Fruit fly (Drosophila melanogaster) whole organism, wandering third instar larva: ENCODE data around the gene CG4617.

Source experiments
- CG32264 ChIP-seq: fragments of 200-800 bp; sonication (Bioruptor generic); optimal IDR thresholded peaks from 2 replicates; lab custom pipeline; 2016; ENCODE audit warnings: missing biosample characterization, missing genetic modification characterization
- CG9705 ChIP-seq: fragments of 200-800 bp; sonication (Bioruptor generic); optimal IDR thresholded peaks from 2 replicates; lab custom pipeline; 2018; ENCODE audit warnings: missing biosample characterization, mild to moderate bottlenecking, missing genetic modification characterization
- CrebA ChIP-seq: fragments of 200-800 bp; sonication (Bioruptor generic); optimal IDR thresholded peaks from 2 replicates; lab custom pipeline; 2016; ENCODE audit warnings: missing biosample characterization, mild to moderate bottlenecking, missing genetic modification characterization, borderline replicate concordance
- Dfd ChIP-seq: fragments of >200 bp; optimal IDR thresholded peaks from 2 replicates; lab custom pipeline; 2017; ENCODE audit warnings: missing biosample characterization, missing genetic modification characterization
- Dif ChIP-seq: fragments of 200-275, 200-300 bp; sonication (Bioruptor generic); optimal IDR thresholded peaks from 2 replicates; lab custom pipeline; 2018; ENCODE audit warnings: missing biosample characterization, missing genetic modification characterization; ENCODE audit not compliant: partially characterized antibody
- GATAd ChIP-seq: sonication (Bioruptor generic); optimal IDR thresholded peaks from 2 replicates; lab custom pipeline; 2016; ENCODE audit warnings: missing biosample characterization, missing genetic modification characterization
- HLH106 ChIP-seq: fragments of 200-800 bp; optimal IDR thresholded peaks from 3 replicates; lab custom pipeline; 2019; ENCODE audit warnings: missing biosample characterization, mild to moderate bottlenecking, missing genetic modification characterization, moderate library complexity
- Hnf4 ChIP-seq: fragments of 200-800 bp; sonication (Bioruptor generic); optimal IDR thresholded peaks from 2 replicates; lab custom pipeline; 2016; ENCODE audit warnings: missing biosample characterization, mild to moderate bottlenecking, missing genetic modification characterization
- Hr83 ChIP-seq: fragments of 200-300 bp; sonication (Bioruptor generic); optimal IDR thresholded peaks from 2 replicates; lab custom pipeline; 2016; ENCODE audit warnings: missing biosample characterization, mild to moderate bottlenecking, missing genetic modification characterization, moderate library complexity; ENCODE audit not compliant: poor library complexity, severe bottlenecking
- Jra ChIP-seq: sonication (Bioruptor generic); optimal IDR thresholded peaks from 2 replicates; lab custom pipeline; 2016; ENCODE audit warnings: missing biosample characterization, missing genetic modification characterization
- Mio ChIP-seq: sonication (Bioruptor generic); optimal IDR thresholded peaks from 2 replicates; lab custom pipeline; 2016; ENCODE audit warnings: missing biosample characterization, missing genetic modification characterization
- Myc ChIP-seq: fragments of >200 bp; optimal IDR thresholded peaks from 2 replicates; lab custom pipeline; 2017
- N ChIP-seq: fragments of >200 bp; optimal IDR thresholded peaks from 2 replicates; lab custom pipeline; 2018; ENCODE audit warnings: missing biosample characterization, missing external identifiers, missing genetic modification characterization
- OdsH ChIP-seq: fragments of 200-800 bp; sonication (Bioruptor generic); optimal IDR thresholded peaks from 2 replicates; lab custom pipeline; 2016; ENCODE audit warnings: missing biosample characterization, mild to moderate bottlenecking, missing genetic modification characterization
- Sp1 ChIP-seq: fragments of 200-800 bp; sonication (Bioruptor generic); optimal IDR thresholded peaks from 3 replicates; lab custom pipeline; 2019; ENCODE audit warnings: missing biosample characterization, mild to moderate bottlenecking, missing genetic modification characterization, moderate library complexity
- Vsx2 ChIP-seq: fragments of 200-300, 225-300 bp; sonication (Bioruptor generic); optimal IDR thresholded peaks from 2 replicates; lab custom pipeline; 2018; ENCODE audit warnings: missing biosample characterization, missing genetic modification characterization; ENCODE audit not compliant: partially characterized antibody
- br ChIP-seq: fragments of 200-800 bp; sonication (Bioruptor generic); optimal IDR thresholded peaks from 2 replicates; lab custom pipeline; 2016; ENCODE audit warnings: missing biosample characterization, missing genetic modification characterization
- brk ChIP-seq: fragments of 200-800 bp; sonication (Bioruptor generic); optimal IDR thresholded peaks from 2 replicates; lab custom pipeline; 2016; ENCODE audit warnings: missing biosample characterization, mild to moderate bottlenecking, missing genetic modification characterization
- dl ChIP-seq, 2 experiments: fragments of 175-275, 200-275 bp in 1 of 2; fragments of 200-275 bp in 1 of 2; sonication (Bioruptor generic); optimal IDR thresholded peaks; lab custom pipeline; 2018; ENCODE audit warnings: mild to moderate bottlenecking in 2 of 2, missing biosample characterization in 2 of 2, missing genetic modification characterization in 2 of 2, moderate library complexity in 2 of 2; ENCODE audit not compliant: partially characterized antibody in 2 of 2, insufficient read depth in 1 of 2
- dmrt93B ChIP-seq: fragments of 200-800 bp; sonication (Bioruptor generic); optimal IDR thresholded peaks from 2 replicates; lab custom pipeline; 2018; ENCODE audit warnings: missing biosample characterization, mild to moderate bottlenecking, missing genetic modification characterization
- dsf ChIP-seq: sonication (Bioruptor generic); optimal IDR thresholded peaks from 2 replicates; lab custom pipeline; 2016; ENCODE audit warnings: missing biosample characterization, missing genetic modification characterization, borderline replicate concordance
- foxo ChIP-seq, 2 experiments: fragments of 200-800 bp; sonication (Bioruptor generic); optimal IDR thresholded peaks; 2 replicates in 1 of 2; 3 replicates in 1 of 2; lab custom pipeline; 2016 to 2017; ENCODE audit warnings: missing biosample characterization in 2 of 2, missing genetic modification characterization in 2 of 2
- fru ChIP-seq: fragments of 200-800 bp; sonication (Bioruptor generic); optimal IDR thresholded peaks from 3 replicates; lab custom pipeline; 2016; ENCODE audit warnings: missing biosample characterization, mild to moderate bottlenecking, missing genetic modification characterization
- h ChIP-seq: fragments of 200-800 bp; sonication (Bioruptor generic); optimal IDR thresholded peaks from 3 replicates; lab custom pipeline; 2016; ENCODE audit warnings: missing biosample characterization, mild to moderate bottlenecking, missing genetic modification characterization
- jim ChIP-seq: fragments of 175-275, 200-325 bp; sonication (Bioruptor generic); optimal IDR thresholded peaks from 2 replicates; lab custom pipeline; 2016; ENCODE audit warnings: missing biosample characterization, mild to moderate bottlenecking, missing genetic modification characterization
- lola ChIP-seq: fragments of >200 bp; optimal IDR thresholded peaks from 2 replicates; lab custom pipeline; 2017; ENCODE audit warnings: missing biosample characterization, missing genetic modification characterization
- pan ChIP-seq: fragments of >200 bp; optimal IDR thresholded peaks from 2 replicates; lab custom pipeline; 2017
- psq ChIP-seq: fragments of 200-800 bp; sonication (Bioruptor generic); optimal IDR thresholded peaks from 3 replicates; lab custom pipeline; 2017; ENCODE audit warnings: missing biosample characterization, mild to moderate bottlenecking, missing genetic modification characterization, moderate library complexity
- rgr ChIP-seq: fragments of 200-800 bp; sonication (Bioruptor generic); optimal IDR thresholded peaks from 3 replicates; lab custom pipeline; 2016; ENCODE audit warnings: missing biosample characterization, mild to moderate bottlenecking, missing genetic modification characterization
- sv ChIP-seq: fragments of 200-800 bp; sonication (Bioruptor generic); optimal IDR thresholded peaks from 3 replicates; lab custom pipeline; 2016; ENCODE audit warnings: missing biosample characterization, missing genetic modification characterization
- tai ChIP-seq: sonication (Bioruptor generic); optimal IDR thresholded peaks from 2 replicates; lab custom pipeline; 2016; ENCODE audit warnings: missing biosample characterization, missing genetic modification characterization
- usp ChIP-seq: fragments of >200 bp; optimal IDR thresholded peaks from 2 replicates; lab custom pipeline; 2017; ENCODE audit warnings: missing biosample characterization, missing genetic modification characterization
- woc ChIP-seq: sonication (Bioruptor generic); optimal IDR thresholded peaks from 2 replicates; lab custom pipeline; 2016; ENCODE audit warnings: missing biosample characterization, mild to moderate bottlenecking, missing genetic modification characterization

Gene CG4617

DNA sequence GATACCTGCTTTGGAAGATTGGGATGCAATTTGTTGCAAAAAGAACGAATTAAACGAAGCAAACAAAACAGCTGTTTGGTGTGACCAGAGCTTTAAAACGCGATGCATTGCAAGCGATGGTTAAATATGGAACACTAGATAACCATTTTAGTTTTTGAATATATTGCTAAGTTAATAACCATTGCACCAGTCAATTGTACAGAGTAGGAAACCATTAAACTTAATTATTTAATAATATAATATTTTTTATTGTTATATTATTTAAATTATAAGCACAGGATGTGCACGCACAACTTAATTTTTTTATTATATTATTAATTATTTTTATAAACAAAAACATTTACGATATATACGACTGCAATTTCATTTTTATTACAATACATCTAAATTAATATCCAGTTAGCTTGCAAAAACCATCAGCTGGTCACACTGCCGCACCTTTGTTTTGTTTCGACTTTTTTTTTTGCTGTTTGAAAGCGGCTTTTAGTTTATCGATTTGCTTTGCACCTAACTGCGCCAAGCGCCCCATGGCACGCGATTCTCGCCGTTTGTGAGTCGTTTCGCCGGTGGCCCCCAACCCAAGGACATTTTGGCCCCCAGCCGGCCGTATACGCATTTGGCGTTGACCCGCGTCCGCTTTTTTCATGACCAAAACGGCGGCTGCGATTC is at the start of gene CG4617, which contains the start of gene CG8300:
Gene CG4617 (minus strand): TSS at position 92 of the 669 bp plus-strand sequence.
Gene CG8300 (plus strand): TSS at position 486 of the 669 bp plus-strand sequence.
- TF ChIP-seq Dif (GFP tag; lab: Kevin White, UChicago) (no peak), h (GFP tag; lab: Kevin White, UChicago) (peak; percentile 5), foxo (GFP tag; optimal IDR thresholded peaks at IDR 0.05; lab: Kevin White, UChicago) (peak in 1 of 2 experiments; percentile 51), psq (GFP tag; lab: Kevin White, UChicago) (peak; percentile 29), dmrt93B (GFP tag; lab: Kevin White, UChicago) (peak; percentile 5), Hnf4 (GFP tag; lab: Kevin White, UChicago) (peak; percentile 34), HLH106 (tag; lab: Kevin White, UChicago) (peak; percentile 46), Sp1 (peak; percentile 11), pan (no peak)

DNA sequence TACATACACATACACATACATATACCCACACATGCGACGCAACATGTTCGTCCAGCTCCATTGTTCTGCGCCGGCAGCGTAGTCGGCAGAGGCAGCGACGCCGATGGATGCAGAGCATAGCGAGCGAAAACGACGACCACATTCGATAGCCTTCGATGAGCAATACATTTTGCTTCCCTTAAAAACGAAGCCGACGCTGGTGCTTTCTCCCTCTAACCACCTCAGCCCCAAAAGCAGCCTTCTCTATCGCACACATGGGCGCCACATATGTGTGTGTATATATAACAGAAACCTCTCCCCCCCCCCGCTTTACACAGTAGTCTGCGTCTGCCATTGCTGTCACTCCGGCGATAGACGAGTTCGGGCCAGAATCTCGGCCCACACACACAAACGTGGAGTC is 48.6 kb upstream of the CG4617 start:
- TF ChIP-seq br (GFP tag; lab: Kevin White, UChicago) (no peak), usp (no peak)

DNA sequence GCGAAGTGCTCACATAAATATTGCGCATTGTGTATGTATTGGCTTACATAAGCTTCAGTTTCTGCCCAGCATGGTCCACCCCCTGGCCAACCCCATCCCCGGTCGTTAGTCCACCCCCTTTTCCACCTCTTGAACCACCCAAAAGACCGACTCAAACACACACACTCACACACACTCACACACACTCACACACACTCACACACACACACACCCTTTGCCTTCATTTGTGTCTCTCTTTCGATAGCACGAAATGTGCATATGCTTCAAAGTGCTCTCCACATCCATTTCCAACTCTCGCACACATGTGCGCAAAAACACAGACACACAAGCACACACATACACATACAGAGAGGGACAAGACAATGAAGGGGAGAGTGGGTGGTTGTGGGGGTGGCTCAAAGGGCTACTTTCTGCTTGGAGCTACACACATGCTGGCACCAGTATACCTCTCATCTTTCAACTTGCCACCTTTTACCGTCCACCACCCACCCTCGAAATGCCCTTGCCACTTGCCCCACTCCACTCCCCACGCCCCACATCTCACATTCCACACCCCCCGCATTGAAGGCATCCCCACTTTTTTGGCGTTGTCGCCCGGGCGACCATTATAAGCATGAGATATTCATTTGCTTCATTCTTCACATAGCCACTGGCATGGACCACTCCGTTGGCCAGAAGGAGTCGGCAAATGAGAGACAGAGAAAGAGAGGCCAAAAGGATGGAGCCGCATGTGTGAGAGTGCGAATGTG is 47.2 kb upstream of the CG4617 start:
- TF ChIP-seq Hr83 (no peak), Dfd (peak; percentile 11), br (GFP tag; lab: Kevin White, UChicago) (no peak), foxo (GFP tag; optimal IDR thresholded peaks at IDR 0.05; lab: Kevin White, UChicago) (no peak), dsf (no peak), rgr (no peak), Sp1 (no peak), CrebA (GFP tag; lab: Kevin White, UChicago) (no peak)

DNA sequence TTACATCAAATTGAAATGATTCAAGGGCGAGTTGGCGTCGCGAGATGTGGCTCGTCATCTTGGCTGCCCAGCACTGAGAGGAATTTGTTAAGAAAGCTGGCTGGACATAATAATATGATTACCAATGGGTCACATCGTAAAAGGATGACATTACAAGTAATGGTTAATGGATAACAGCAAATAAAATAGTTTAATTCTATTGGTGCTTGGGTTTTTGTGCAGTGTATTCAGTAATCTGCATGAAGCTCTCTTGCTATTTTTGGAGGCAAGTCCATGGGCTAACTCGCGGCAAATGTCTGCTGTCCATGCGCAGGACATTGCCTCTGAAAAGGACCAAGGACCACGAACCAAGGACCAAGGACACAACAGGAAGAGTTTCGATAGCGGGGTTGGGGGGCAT is 37.5 kb upstream of the CG4617 start:
- TF ChIP-seq Jra (GFP tag; lab: Kevin White, UChicago) = no peak
- TF ChIP-seq Mio (GFP tag; lab: Kevin White, UChicago) = no peak
- TF ChIP-seq N (GFP tag; lab: Kevin White, UChicago) = no peak
- TF ChIP-seq fru (GFP tag; lab: Kevin White, UChicago) = no peak

DNA sequence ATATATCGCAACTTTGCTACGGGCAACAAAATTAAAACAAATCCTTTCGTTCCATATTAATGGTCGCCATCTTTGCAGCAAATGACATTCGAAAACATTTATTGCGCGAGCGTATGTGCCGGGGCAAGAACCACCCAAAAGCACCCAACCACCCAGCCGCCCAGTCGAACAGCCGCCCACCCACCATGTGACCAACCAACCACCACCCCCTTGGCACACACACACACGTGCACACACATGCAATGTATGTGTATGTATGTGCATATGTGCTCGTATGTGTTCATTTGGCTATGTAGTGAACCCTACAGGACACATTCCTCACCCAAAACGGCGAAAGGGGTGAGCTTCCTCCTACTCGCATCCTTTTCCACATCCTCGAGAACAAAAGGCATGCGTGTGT is 35.7 kb upstream of the CG4617 start:
- TF ChIP-seq lola (GFP tag; lab: Kevin White, UChicago) (no peak), CrebA (GFP tag; lab: Kevin White, UChicago) (no peak), brk (GFP tag; lab: Kevin White, UChicago) (no peak), GATAd (GFP tag; lab: Kevin White, UChicago) (no peak), Myc (lab: Kevin White, UChicago) (no peak), CG32264 (GFP tag; lab: Kevin White, UChicago) (no peak), Hr83 (no peak), dl (GFP tag; optimal IDR thresholded peaks at IDR 0.05; lab: Kevin White, UChicago; ENCODE audit: insufficient read depth in 1 of 2, partially characterized antibody in 2 of 2) (no peak), Hnf4 (GFP tag; lab: Kevin White, UChicago) (no peak), Dfd (no peak), woc (GFP tag; lab: Kevin White, UChicago) (no peak), Sp1 (no peak), jim (GFP tag; lab: Kevin White, UChicago) (no peak), CG9705 (GFP tag; lab: Kevin White, UChicago) (no peak)

DNA sequence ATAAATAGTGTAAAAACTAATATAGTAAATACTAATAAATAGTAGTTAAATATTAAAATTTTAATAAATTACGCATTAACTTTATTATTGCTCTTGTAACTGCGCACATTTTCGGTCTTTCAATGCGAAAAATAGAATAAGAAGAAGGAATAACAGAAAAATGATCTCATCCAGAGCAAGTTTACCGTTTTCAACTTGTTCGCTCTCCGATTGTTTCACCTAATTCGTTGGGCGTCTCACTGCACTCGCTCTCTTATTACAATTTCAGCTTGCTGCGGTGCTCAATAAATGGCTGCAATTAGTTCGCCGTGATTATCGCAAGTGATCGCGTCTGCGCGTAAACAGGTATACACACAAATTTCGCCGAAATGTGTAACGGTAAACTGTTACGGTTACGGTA is 33.1 kb upstream of the CG4617 start, which contains the start of gene Cph:
Gene Cph (plus strand): TSS at position 301 of the 400 bp plus-strand sequence.
- TF ChIP-seq woc (GFP tag; lab: Kevin White, UChicago) (no peak), sv (GFP tag; lab: Kevin White, UChicago) (no peak), OdsH (GFP tag; lab: Kevin White, UChicago) (no peak), h (GFP tag; lab: Kevin White, UChicago) (no peak), CG32264 (GFP tag; lab: Kevin White, UChicago) (no peak), Hnf4 (GFP tag; lab: Kevin White, UChicago) (no peak), Jra (GFP tag; lab: Kevin White, UChicago) (no peak), Mio (GFP tag; lab: Kevin White, UChicago) (no peak), lola (GFP tag; lab: Kevin White, UChicago) (no peak), fru (GFP tag; lab: Kevin White, UChicago) (no peak), Vsx2 (no peak), Dfd (no peak), usp (no peak), Sp1 (no peak), Hr83 (no peak), br (GFP tag; lab: Kevin White, UChicago) (no peak), CG9705 (GFP tag; lab: Kevin White, UChicago) (no peak), tai (GFP tag; lab: Kevin White, UChicago) (no peak), N (GFP tag; lab: Kevin White, UChicago) (no peak), brk (GFP tag; lab: Kevin White, UChicago) (no peak)
